Fruit fly (Drosophila melanogaster): ENCODE measurements around the gene mus304.

The mus304 gene

dm6 chr3L:18114038-18114926 lies 4.7 kb downstream of the mus304 start (continued):
- no peak for TF ChIP-seq CG15696 (tag; optimal IDR thresholded peaks at IDR 0.05)

- TF ChIP-seq CG17568 (GFP tag; optimal IDR thresholded peaks at IDR 0.05) (no peak), crc (GFP tag; optimal IDR thresholded peaks at IDR 0.05) (no peak), Oli (tag; optimal IDR thresholded peaks at IDR 0.05) (no peak), klu (GFP tag; IDR thresholded peaks at IDR 0.05) (no peak), nerfin-1 (tag; optimal IDR thresholded peaks at IDR 0.05) (no peak), Hmx (GFP tag; optimal IDR thresholded peaks at IDR 0.05) (no peak), sug (tag; optimal IDR thresholded peaks at IDR 0.05) (no peak), Elba2 (GFP tag; optimal IDR thresholded peaks at IDR 0.05) (no peak), CG10267 (tag; optimal IDR thresholded peaks at IDR 0.05) (no peak), gcm2 (GFP tag; optimal IDR thresholded peaks at IDR 0.05) (no peak), MESR4 (GFP tag; optimal IDR thresholded peaks at IDR 0.05) (no peak), inv (GFP tag; IDR thresholded peaks at IDR 0.05; ENCODE audit: partially characterized antibody) (no peak), peb (GFP tag; IDR thresholded peaks at IDR 0.05) (no peak), ranshi (GFP tag; IDR thresholded peaks at IDR 0.05) (no peak), dimm (GFP tag; IDR thresholded peaks at IDR 0.05) (no peak)
These were observed 12.3 kb downstream of the mus304 start, which contains the start of gene CG42853 for dm6 chr3L:18121889-18122288. Gene CG42853, minus strand, starts transcription at chr3L:18121989.

dm6 chr3L:18124138-18124537 lies 14.5 kb downstream of the mus304 start:
- TF ChIP-seq Chrac-16 (GFP tag; optimal IDR thresholded peaks at IDR 0.05) (no peak), sqz (GFP tag; optimal IDR thresholded peaks at IDR 0.05) (no peak), CG1603 (tag; optimal IDR thresholded peaks at IDR 0.05) (no peak), Ets65A (GFP tag) (peak; percentile 38), Mrtf (GFP tag; IDR thresholded peaks at IDR 0.05) (0 out of 3 replicates have a peak, but pooled peaks have one; percentile 20)

dm6 chr3L:18132589-18132988 lies 23.0 kb downstream of the mus304 start, which contains the start of gene Cyp312a1:
Gene Cyp312a1, minus strand, starts transcription at chr3L:18132689.
- no peak for TF ChIP-seq Nf-YA (GFP tag; IDR thresholded peaks at IDR 0.05)
- no peak for TF ChIP-seq Hand (GFP tag; optimal IDR thresholded peaks at IDR 0.05)
- no peak for TF ChIP-seq CG7271 (tag; optimal IDR thresholded peaks at IDR 0.05)

- TF ChIP-seq D19A (tag; optimal IDR thresholded peaks at IDR 0.05): peak; percentile 73
- TF ChIP-seq CG11696 (GFP tag; IDR thresholded peaks at IDR 0.05): no peak
- no peak for TF ChIP-seq CG3847 (GFP tag; IDR thresholded peaks at IDR 0.05)
- TF ChIP-seq dysf (GFP tag; IDR thresholded peaks at IDR 0.05): no peak
- TF ChIP-seq Aef1 (GFP tag; IDR thresholded peaks at IDR 0.05): no peak
- no peak for TF ChIP-seq H2.0 (GFP tag; IDR thresholded peaks at IDR 0.05)
- peak; percentile 32 for TF ChIP-seq sens (GFP tag)
- 0 out of 2 replicates have a peak, but pooled peaks have one; percentile 6 for TF ChIP-seq Xrp1 (GFP tag; IDR thresholded peaks at IDR 0.05)
- no peak for TF ChIP-seq fd96Cb (tag; optimal IDR thresholded peaks at IDR 0.05)
These were observed 27.6 kb downstream of the mus304 start for dm6 chr3L:18137197-18137596.
